Fruit fly (Drosophila melanogaster): ENCODE results near the gene CG3436.

The CG3436 gene

dm6 chr2L:107476-108436 is 48.1 kb upstream of the CG3436 start (continued):
- no peak; the same call in 1 of the 2 replicates for TF ChIP-seq MBD-R2 (GFP tag; IDR thresholded peaks at IDR 0.05)
- TF ChIP-seq BEAF-32 (GFP tag; optimal IDR thresholded peaks at IDR 0.05): peak; percentile 17
- no peak for TF ChIP-seq CG5245 (GFP tag; optimal IDR thresholded peaks at IDR 0.05)
- peak; percentile 2 for TF ChIP-seq sug (tag; optimal IDR thresholded peaks at IDR 0.05)
- peak; percentile 65; the same call in 2 of the 3 replicates for TF ChIP-seq Dbx (GFP tag; IDR thresholded peaks at IDR 0.05)
- TF ChIP-seq Hmx (GFP tag; optimal IDR thresholded peaks at IDR 0.05): no peak
- no peak for TF ChIP-seq CG8765 (GFP tag; IDR thresholded peaks at IDR 0.05)
- no peak for TF ChIP-seq Camta (GFP tag; optimal IDR thresholded peaks at IDR 0.05)
- no peak for TF ChIP-seq Meics (GFP tag; optimal IDR thresholded peaks at IDR 0.05)
- TF ChIP-seq fd3F (GFP tag; optimal IDR thresholded peaks at IDR 0.05): no peak
- peak; percentile 54 for TF ChIP-seq sna (GFP tag; IDR thresholded peaks at IDR 0.05; ENCODE audit: partially characterized antibody)
- no peak for TF ChIP-seq twi (tag; optimal IDR thresholded peaks at IDR 0.05)
- TF ChIP-seq bigmax (GFP tag; optimal IDR thresholded peaks at IDR 0.05): no peak
- TF ChIP-seq gsb (GFP tag; IDR thresholded peaks at IDR 0.05): no peak
- TF ChIP-seq ssp (GFP tag; IDR thresholded peaks at IDR 0.05): no peak
- peak; percentile 19; the same call in 1 of the 2 replicates for TF ChIP-seq Scr (GFP tag; IDR thresholded peaks at IDR 0.05; ENCODE audit: partially characterized antibody)
- TF ChIP-seq Fer3 (tag; optimal IDR thresholded peaks at IDR 0.05): no peak
- TF ChIP-seq TFAM (GFP tag; optimal IDR thresholded peaks at IDR 0.05): no peak
- TF ChIP-seq CG6854 (GFP tag; optimal IDR thresholded peaks at IDR 0.05): peak; percentile 64
- TF ChIP-seq CHES-1-like (GFP tag; optimal IDR thresholded peaks at IDR 0.05): no peak
- no peak for TF ChIP-seq GATAe (GFP tag; conservative IDR thresholded peaks at IDR 0.05)
- TF ChIP-seq ase (GFP tag; IDR thresholded peaks at IDR 0.05): no peak
- TF ChIP-seq crp (GFP tag; optimal IDR thresholded peaks at IDR 0.05): peak; percentile 48 to 92
- no peak for TF ChIP-seq CG4360 (GFP tag; IDR thresholded peaks at IDR 0.05)
- no peak for TF ChIP-seq Gsc (GFP tag; IDR thresholded peaks at IDR 0.05)
- no peak for TF ChIP-seq D19B (GFP tag; optimal IDR thresholded peaks at IDR 0.05)
- TF ChIP-seq CG8924 (tag; optimal IDR thresholded peaks at IDR 0.05): peak; percentile 43
- TF ChIP-seq ewg (GFP tag; optimal IDR thresholded peaks at IDR 0.05): no peak
- no peak for TF ChIP-seq sima (GFP tag; optimal IDR thresholded peaks at IDR 0.05)
- TF ChIP-seq Xbp1 (GFP tag; optimal IDR thresholded peaks at IDR 0.05): no peak
- TF ChIP-seq CG4328 (GFP tag; optimal IDR thresholded peaks at IDR 0.05): no peak
- no peak for TF ChIP-seq ab (GFP tag; optimal IDR thresholded peaks at IDR 0.05)
- TF ChIP-seq CG33557 (GFP tag; optimal IDR thresholded peaks at IDR 0.05): no peak
- TF ChIP-seq dimm (GFP tag; IDR thresholded peaks at IDR 0.05): no peak
- peak; percentile 8 for TF ChIP-seq HHEX (GFP tag; optimal IDR thresholded peaks at IDR 0.05)
- no peak for TF ChIP-seq CG8944 (GFP tag; optimal IDR thresholded peaks at IDR 0.05)
- TF ChIP-seq luna (GFP tag; optimal IDR thresholded peaks at IDR 0.05): no peak
- no peak for TF ChIP-seq prd (optimal IDR thresholded peaks at IDR 0.05)
- no peak for TF ChIP-seq prd (GFP tag; IDR thresholded peaks at IDR 0.05)
- no peak for TF ChIP-seq CG17186 (GFP tag; optimal IDR thresholded peaks at IDR 0.05)
- peak; percentile 71 for TF ChIP-seq CG6765 (GFP tag; optimal IDR thresholded peaks at IDR 0.05)
- TF ChIP-seq Rfx (GFP tag; IDR thresholded peaks at IDR 0.05): peak; percentile 44; the same call in 1 of the 2 replicates
- no peak for TF ChIP-seq CG17802 (tag; optimal IDR thresholded peaks at IDR 0.05)
- no peak for TF ChIP-seq CG7963 (GFP tag; IDR thresholded peaks at IDR 0.05; ENCODE audit: partially characterized antibody)
- TF ChIP-seq toy (GFP tag; IDR thresholded peaks at IDR 0.05): no peak
- peak; percentile 76 for TF ChIP-seq CG10543 (GFP tag; optimal IDR thresholded peaks at IDR 0.05)
- no peak for TF ChIP-seq Hr51 (GFP tag; optimal IDR thresholded peaks at IDR 0.05)
- TF ChIP-seq Blimp-1 (GFP tag; optimal IDR thresholded peaks at IDR 0.05): no peak

All from whole organism, embryonic.